Fruit fly (Drosophila melanogaster): Measurements from ENCODE around the gene Aduk.

The Aduk gene

DNA sequence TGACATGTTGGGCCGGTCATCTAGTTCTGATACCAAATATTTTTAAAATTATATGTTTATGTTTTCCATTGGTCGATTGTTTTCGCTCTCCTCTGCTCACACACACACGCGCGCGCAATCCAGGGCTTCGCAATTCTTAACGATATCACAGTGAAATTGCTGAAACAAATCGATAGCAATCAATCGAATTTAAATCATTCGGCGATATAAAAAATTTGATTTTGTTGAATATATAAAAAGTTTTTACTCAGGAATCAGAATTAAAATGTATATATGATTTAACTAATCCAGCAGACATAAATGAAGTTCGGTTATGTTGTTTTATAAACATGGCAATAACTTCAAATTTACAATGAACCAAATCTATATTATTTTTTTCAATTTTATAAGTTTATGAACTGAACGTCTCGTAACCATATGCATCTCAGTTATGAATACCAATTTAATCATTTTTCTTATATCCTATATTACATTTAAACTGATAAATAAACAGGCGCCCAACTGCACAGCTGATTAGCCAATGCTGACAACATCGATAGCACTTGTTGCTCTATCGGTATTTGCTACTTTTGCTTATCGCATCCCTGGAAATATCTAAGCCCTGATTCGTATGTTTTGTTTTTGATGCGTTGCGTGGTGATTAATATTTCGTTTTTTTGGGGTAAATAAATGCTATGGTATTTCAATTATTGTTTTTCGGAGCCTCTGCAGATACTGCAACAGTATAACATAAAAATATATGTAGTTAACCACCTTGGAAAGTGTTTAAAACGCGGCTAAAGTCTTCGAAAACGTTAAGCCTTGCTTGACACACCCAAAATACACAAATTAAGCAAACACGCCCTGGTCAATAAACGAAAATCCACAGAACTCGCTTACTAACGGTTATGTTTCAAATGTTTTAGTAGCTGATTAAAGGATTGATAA lies at the start of gene Aduk, which contains the start of gene pasi2:
Aduk (minus strand) TSS at position 123 of the 927 bp plus-strand sequence.
pasi2 (plus strand) TSS at position 579 of the 927 bp plus-strand sequence.
- TF ChIP-seq CG8478 (optimal IDR thresholded peaks at IDR 0.05) (no peak), CTCF (optimal IDR thresholded peaks at IDR 0.05) (no peak)

DNA sequence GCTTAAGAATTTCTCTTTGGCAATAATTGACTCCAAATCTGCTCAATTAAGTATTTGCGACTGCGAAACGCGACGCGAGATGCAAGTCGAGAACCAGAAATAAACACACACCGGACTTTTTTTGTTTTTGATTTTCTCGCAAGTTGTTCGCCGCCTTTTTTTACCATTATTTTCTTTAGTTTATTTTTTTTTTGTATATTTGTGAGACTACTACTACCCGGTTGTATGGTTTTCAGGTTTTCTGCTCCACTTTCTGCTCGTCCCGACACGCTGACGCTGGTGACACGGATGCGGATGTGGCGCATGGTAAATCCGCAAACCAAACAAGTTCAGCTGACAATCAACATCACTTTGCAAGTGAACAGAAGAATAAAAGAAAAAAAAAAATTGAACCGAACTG lies 46.5 kb upstream of the Aduk start:
- TF ChIP-seq CTCF (optimal IDR thresholded peaks at IDR 0.05): no peak
- TF ChIP-seq CG8478 (optimal IDR thresholded peaks at IDR 0.05): no peak

DNA sequence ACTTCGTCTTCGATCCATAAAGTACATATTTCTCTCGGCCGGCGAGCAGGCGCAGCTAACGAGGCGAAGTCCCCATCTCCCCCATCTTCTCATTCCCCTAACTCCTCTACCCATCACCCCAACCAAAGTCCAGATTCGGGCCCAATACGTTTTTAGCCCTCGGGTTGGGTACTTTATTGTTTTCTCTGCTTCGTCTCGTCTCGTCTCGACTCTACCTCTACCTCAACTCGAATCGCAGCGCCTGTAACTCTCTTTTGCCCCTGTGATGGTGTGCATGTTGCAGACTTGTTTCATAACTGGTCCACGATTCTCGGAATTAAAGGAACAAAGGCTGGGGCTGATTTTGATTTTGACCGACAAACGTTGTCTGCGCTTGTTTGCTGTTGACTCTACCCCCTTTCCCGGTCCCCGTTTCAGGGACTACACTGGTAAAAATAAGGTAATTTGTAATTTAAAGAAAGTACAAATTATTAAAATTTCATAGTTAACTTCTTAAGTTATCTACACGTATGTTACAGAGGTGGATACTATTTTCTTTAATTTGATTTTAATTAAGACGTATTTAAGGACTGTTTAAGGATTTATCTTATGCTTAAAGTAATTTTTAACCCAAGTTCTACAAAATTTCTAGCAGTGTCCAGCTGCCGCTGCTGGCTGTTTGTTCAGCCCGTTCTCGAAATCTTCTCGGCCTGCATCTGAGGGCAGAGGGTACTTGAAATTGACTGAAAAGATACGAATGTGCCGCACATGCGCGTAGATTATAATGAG lies 44.3 kb upstream of the Aduk start:
- no peak for TF ChIP-seq CTCF (optimal IDR thresholded peaks at IDR 0.05)
- TF ChIP-seq CG8478 (optimal IDR thresholded peaks at IDR 0.05): no peak

DNA sequence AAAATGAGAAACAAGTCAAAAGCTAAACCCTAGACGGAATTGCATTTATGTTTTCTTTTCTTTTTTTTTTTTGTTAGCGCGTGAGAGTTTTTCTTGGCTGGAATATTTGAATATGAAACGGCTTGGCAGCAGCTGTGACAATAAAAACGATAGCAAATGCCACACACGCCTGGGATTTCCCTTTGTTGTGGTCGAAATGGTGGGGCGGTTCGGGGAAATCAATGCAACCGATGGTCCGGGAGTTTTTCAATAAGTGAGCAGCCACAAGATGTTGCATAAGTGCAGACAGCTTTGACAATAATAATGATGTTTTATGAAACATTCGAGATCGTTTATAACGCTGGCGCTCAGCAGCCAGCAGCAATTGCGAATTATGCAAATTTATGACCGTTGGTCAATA lies 42.3 kb upstream of the Aduk start:
- TF ChIP-seq CG8478 (optimal IDR thresholded peaks at IDR 0.05) (no peak), CTCF (optimal IDR thresholded peaks at IDR 0.05) (no peak)

DNA sequence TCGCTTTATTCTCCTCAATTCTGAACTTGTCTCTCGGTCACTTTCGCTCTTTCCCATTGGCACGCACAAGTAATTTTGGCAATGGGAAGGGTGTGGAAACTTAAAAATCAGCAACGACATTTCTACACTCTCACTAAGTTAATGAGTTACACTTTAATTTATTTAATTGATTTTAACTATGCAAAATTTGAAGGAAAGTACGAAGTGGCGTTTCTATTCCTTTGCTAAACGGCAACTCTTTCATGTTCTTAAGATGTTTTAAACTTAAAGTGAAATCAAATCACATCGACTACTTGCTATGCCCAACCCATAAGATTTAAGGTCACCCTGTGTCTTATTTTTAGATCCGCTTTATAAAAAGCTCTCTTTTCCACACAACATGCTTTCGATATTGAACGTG lies 35.9 kb upstream of the Aduk start:
- TF ChIP-seq CTCF (optimal IDR thresholded peaks at IDR 0.05) (no peak), CG8478 (optimal IDR thresholded peaks at IDR 0.05) (no peak)

DNA sequence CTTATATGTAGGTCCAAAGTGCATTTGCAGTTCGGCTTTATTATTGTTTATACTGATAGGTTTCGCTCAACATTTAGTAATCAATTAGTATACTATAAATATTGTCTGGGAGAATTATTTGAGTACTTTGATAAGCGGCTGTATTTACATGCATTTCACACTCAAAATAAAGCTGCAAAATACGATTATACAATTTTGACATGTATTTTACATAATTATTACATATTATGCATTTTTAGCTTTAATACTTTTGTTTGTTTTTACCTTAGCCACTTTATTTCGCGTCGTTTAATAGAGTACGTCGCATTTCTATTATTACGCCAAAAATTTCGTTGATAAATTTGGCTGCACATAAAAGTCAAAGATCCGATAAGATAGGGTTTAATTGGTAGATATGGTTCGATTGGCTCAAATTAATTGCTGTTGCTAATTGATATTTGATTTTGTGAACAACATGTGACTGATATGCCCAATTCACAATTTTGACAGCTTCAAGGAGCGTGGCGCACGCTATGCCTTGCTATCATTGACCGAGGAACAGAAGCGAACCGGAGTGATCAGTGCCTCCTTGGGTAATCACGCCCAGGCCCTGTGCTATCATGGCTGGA lies 31.5 kb upstream of the Aduk start:
- no peak for TF ChIP-seq CG8478 (optimal IDR thresholded peaks at IDR 0.05)
- no peak for TF ChIP-seq CTCF (optimal IDR thresholded peaks at IDR 0.05)

DNA sequence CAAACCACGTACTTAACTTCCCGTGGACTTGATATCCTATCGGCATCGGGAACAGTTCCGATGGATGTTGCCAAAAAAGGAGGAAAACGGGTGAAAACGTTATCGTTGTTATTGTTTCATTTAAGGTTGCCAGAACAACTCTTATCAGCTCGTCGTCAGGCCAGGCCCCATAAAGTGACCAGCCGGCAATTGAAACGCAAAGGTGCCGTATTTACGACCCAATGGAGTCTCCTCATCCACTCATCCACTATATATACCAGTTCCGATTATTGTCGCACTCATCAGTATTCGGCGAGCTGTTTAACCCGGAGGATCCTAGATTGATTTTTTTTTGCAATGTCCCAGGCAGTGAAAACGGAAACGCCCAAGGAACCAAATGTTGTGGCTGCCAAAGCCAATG lies 30.6 kb upstream of the Aduk start, which contains the start of gene Srr:
Srr (plus strand) TSS at position 278 of the 400 bp plus-strand sequence.
- TF ChIP-seq CG8478 (optimal IDR thresholded peaks at IDR 0.05) (no peak), CTCF (optimal IDR thresholded peaks at IDR 0.05) (no peak)

DNA sequence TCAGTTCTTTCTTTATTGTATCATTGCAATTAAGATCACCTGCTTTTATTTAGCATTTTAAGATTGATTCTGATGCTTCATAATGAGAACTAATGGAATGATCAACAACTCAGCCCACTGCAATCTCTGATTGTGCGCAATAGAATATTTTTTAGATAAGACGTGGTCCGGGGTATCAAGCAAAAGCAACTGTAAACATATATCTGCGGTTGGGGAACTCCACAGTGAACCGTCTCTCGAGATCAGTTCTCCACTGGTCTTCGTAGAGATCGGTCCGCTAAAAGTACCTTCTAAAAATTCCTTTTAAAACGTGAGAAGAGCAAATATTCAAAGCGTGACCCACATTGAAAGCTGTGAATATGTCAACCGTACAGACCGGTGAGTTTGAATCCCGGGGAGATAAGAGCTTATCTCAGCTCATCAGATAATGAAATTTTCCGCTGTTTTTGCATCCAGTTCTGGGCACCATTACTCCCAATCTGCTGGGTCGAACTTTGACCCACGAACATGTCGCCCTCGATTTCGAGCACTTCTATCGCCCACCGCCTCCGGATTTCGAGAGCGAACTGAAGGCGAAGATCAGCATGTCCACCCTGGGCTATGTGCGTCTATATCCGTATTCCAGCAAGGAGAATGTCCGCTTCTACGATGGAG lies 28.7 kb upstream of the Aduk start, which contains the start of gene CG18473:
CG18473 (plus strand) TSS at position 240 of the 654 bp plus-strand sequence.
- no peak for TF ChIP-seq CTCF (optimal IDR thresholded peaks at IDR 0.05)
- TF ChIP-seq CG8478 (optimal IDR thresholded peaks at IDR 0.05): no peak

DNA sequence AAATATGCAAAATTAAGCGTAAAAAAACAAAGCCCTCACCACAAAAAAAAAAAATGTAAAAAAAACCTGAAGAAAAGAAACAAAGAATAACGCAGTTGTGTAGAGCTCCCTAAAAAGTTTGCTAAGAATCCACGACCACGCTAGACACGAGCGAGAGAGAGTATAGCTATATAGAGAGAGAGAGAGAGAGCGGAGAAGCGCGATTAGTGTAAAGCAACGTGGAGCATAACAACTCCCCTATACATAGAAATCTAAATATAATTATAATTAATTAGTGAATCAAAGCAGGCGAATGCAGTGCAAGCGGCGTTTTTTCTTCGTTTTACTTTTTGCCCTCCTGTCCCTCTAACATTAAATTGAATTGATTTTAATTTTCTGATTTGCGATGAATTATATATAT lies 24.9 kb upstream of the Aduk start:
- TF ChIP-seq CTCF (optimal IDR thresholded peaks at IDR 0.05): no peak
- TF ChIP-seq CG8478 (optimal IDR thresholded peaks at IDR 0.05): no peak

DNA sequence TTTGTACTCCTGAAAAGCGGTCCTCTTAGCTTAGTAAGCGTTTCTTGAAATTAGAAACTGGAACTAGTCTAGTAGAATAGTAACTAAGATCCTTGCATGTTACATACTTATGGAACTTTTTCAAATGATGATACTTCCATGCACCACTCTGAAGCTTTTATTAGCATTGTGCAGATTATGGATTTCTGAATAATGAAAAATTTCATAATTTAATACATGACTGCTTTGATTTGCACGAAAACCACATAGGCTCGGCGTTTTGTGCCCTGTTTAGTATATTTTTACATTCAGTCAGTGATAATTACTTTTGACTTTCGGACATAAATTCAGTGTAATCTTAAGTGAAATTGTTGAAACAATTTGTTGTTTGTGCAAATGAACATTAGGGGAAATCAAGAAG lies 20.7 kb upstream of the Aduk start, which contains the start of gene CG43675:
CG43675 (plus strand) TSS at position 301 of the 400 bp plus-strand sequence.
- no peak for TF ChIP-seq CTCF (optimal IDR thresholded peaks at IDR 0.05)
- no peak for TF ChIP-seq CG8478 (optimal IDR thresholded peaks at IDR 0.05)

DNA sequence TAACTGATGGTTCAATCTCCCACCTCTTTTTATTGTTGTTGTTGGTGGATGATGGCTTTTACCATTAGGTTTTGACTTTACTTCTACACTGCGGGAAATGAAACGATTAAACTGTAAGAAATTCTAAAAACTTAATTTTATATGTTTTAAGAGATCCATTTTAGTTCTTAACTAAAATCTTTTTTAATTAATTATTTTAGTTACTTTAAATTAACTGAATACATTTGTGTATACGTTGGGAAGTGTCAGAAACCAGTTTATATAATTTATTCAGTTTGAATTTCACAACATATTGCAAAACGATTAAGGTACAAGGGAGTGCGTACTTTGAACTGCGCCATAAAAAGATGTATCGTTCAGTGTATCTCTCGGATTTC lies 18.8 kb upstream of the Aduk start:
- TF ChIP-seq CTCF (optimal IDR thresholded peaks at IDR 0.05): no peak

DNA sequence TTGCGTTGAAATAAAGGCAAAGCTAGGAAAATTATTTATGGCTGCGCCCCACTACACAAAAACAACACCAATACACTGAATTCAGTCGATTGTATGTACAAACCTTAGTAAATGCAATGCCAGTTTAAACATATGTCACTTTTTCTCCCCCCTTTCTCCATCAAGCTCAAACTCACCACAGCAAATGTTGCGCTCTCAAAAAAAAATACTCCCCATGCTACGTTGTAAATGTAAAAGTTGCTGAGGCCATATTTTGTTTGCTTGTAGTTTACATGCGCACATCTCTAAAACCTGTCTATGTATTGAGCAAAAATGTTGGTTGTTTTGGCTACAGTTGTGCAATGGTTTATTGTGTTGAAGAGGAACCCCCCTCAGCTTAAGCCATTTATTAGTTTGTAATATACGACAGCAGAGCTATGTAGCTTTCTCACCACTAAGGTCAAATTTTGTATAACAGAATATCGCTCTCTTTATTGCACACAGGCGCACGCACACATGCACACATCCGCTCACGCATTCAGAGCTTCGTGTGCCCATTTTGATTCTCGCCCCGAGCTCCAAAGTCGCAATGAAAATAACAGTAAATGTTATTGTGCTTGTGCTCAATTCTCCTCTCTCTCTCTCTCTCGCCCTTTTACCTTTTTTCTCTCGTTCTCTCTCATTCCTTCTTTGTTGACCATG lies 18.2 kb upstream of the Aduk start:
- TF ChIP-seq CTCF (optimal IDR thresholded peaks at IDR 0.05) (no peak), CG8478 (optimal IDR thresholded peaks at IDR 0.05) (no peak)

DNA sequence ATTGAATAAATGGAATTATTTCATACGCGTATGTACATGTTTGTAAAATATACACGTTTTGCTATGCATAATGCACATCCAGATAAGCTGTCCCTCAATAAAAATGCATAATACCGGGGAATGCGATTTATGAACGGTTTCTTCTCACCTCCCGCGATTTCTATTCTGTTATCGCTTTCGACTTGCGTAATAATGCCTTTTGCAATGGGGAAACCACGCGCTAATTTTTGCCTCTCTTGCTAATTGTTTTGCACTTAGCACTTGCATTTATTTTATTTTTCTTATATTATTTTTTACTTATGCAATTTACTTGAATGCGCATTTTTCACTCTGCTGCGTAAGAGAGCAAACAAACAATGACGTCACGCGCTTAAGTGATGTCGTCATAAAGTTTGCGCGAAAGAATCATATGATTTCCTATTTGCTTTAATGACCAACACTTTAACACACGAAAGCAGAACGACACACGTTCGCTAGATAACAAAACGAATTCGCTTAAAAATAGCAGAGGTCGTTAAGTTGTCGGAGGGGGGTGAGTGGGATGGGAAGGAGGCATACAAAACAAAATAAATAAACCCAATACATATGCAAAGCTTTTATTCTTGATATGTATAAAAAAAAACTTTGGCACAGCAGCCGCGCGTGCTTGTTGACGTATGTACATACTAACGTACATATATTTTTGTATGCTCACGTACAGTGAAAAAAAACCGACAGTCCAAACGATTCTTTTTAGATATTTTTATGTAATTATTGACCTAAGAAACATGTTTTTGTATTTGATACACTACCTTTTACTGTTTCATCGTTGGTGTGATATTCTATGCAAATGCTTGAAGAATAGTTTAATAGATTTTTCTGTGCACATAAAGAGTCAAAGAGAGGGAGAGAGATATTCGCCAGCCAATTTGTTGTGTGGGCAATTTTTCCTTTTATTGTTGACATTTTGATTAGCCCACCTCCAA lies 17.2 kb upstream of the Aduk start:
- TF ChIP-seq CG8478 (optimal IDR thresholded peaks at IDR 0.05) (no peak), CTCF (optimal IDR thresholded peaks at IDR 0.05) (no peak)

Measured in S2 (cell line).